Fruit fly (Drosophila melanogaster) whole organism, embryonic: ENCODE measurements around the gene Ced-12.

Experiments used
- Bteb2 ChIP-seq: fragments of 200-800 bp; sonication (Bioruptor generic); optimal IDR thresholded peaks from 2 replicates; lab custom pipeline; 2016; ENCODE audit warnings: missing biosample characterization, missing genetic modification characterization
- CG4328 ChIP-seq: fragments of 200-800 bp; sonication (Bioruptor generic); optimal IDR thresholded peaks from 3 replicates; lab custom pipeline; 2017; ENCODE audit warnings: missing biosample characterization, missing genetic modification reagents, missing genetic modification characterization
- Fer1 ChIP-seq: fragments of 200-800 bp; sonication (Bioruptor generic); optimal IDR thresholded peaks from 2 replicates; lab custom pipeline; 2017; ENCODE audit warnings: missing biosample characterization, mild to moderate bottlenecking, missing genetic modification characterization
- gfzf ChIP-seq: fragments of 200-800 bp; sonication (Bioruptor generic); optimal IDR thresholded peaks from 2 replicates; lab custom pipeline; 2016; ENCODE audit warnings: missing biosample characterization, mild to moderate bottlenecking, missing genetic modification characterization, moderate library complexity

DNA sequence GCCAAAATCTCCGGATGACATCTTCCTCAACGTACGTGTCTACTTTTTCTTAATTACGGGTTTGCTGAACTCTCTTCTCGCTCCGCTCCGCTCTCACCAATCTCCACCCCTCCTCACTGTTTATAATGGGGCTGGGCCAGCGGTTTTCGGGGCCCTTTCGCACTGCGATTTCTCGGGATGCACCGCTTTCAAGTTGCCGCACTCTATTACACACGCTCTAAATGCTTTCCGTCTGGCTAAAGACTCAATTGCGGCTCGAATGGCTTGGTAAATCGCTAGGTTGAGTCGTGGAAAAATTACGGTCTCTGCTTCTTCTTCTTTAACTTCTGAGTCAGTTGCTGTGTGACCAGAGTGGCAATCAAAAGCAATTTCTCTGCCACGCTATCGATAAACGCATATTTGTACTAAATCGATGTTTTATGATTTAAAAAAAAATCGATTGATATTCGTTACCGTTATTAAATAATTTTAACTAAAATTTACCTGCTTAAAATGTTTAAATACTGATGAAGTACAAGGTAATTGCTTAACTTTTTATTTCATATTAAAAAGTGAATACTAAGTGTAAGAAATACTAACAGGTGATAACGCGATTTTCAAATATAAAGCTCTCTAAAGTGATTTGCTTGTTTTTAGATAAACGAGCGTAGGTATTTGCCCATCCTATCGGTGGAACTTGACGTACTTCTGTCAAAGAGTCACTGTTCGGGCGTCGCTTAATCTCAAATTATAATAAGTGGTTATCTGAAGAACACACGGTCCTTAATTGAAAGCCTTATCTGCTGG, 11.3 kb downstream of the Ced-12 start, which contains the start of the genes Rab6 and Phae1:
- TF ChIP-seq Bteb2 (GFP tag; lab: Kevin White, UChicago) = no peak
- TF ChIP-seq Fer1 (GFP tag; lab: Kevin White, UChicago) = no peak
- TF ChIP-seq CG4328 (GFP tag; lab: Kevin White, UChicago) = no peak
- TF ChIP-seq gfzf (GFP tag; lab: Kevin White, UChicago) = peak; percentile 77
